Fruit fly (Drosophila melanogaster) whole organism, wandering third instar larva: ENCODE data around the gene CG14275.

Experiments
- Hr78 ChIP-seq: fragments of >200 bp; optimal IDR thresholded peaks from 2 replicates; lab custom pipeline; 2017; ENCODE audit warnings: missing biosample characterization, missing genetic modification characterization
- dsf ChIP-seq: sonication (Bioruptor generic); optimal IDR thresholded peaks from 2 replicates; lab custom pipeline; 2016; ENCODE audit warnings: missing biosample characterization, missing genetic modification characterization, borderline replicate concordance
- psq ChIP-seq: fragments of 200-800 bp; sonication (Bioruptor generic); optimal IDR thresholded peaks from 3 replicates; lab custom pipeline; 2017; ENCODE audit warnings: missing biosample characterization, mild to moderate bottlenecking, missing genetic modification characterization, moderate library complexity

DNA sequence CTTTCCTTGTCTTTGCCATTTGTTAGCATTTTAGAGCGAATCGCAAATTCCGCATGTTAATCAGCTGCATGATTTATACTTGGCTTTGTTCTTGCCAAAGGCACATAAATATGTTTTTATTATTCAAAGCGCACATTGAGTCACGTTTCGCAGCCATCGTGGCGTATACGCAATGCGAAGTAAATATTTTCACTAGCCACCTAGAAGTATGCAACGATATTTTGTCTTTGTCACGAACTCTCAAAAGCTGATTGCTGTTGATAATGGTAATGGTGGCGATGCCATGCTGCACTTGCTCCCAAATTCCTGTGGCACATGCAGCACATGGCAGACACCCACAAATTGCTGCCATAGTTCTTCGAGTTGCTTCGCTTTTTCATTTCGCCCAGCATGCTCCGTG lies 7.4 kb downstream of the CG14275 start:
- TF ChIP-seq psq (GFP tag; lab: Kevin White, UChicago) (no peak), dsf (GFP tag; lab: Kevin White, UChicago) (no peak), Hr78 (GFP tag; lab: Kevin White, UChicago) (no peak)
